Worm (Caenorhabditis elegans) whole organism, L2 larva: ENCODE results near the gene ZK1067.3.

Experiments used
- C34F6.9 ChIP-seq: fragments of 150-350 bp; optimal IDR thresholded peaks from 2 replicates; lab custom pipeline; 2014; ENCODE audit warnings: missing biosample characterization, missing genetic modification characterization
- F13H6.1 ChIP-seq: sonication (generic microtip); optimal IDR thresholded peaks from 2 replicates; lab custom pipeline; 2016; ENCODE audit warnings: missing genetic modification characterization, missing compliant biosample characterization
- R02D3.7 ChIP-seq: fragments of 150-350 bp; optimal IDR thresholded peaks from 2 replicates; lab custom pipeline; 2014; ENCODE audit warnings: missing biosample characterization, missing genetic modification characterization
- Y55F3AM.14 ChIP-seq: fragments of 200-800 bp; sonication (Bioruptor generic); optimal IDR thresholded peaks from 2 replicates; lab custom pipeline; 2018; ENCODE audit warnings: mild to moderate bottlenecking, missing genetic modification characterization, missing compliant biosample characterization
- ZK546.5 ChIP-seq: sonication (generic microtip); optimal IDR thresholded peaks from 2 replicates; lab custom pipeline; 2017; ENCODE audit warnings: missing biosample characterization, missing genetic modification characterization
- alr-1 ChIP-seq: fragments of 150-350 bp; optimal IDR thresholded peaks from 2 replicates; lab custom pipeline; 2014; ENCODE audit warnings: missing biosample characterization, missing genetic modification characterization
- aly-2 ChIP-seq: fragments of 150-350 bp; optimal IDR thresholded peaks from 2 replicates; lab custom pipeline; 2014; ENCODE audit warnings: missing biosample characterization, missing genetic modification characterization
- ama-1 ChIP-seq: fragments of 150-350 bp; optimal IDR thresholded peaks from 2 replicates; lab custom pipeline; 2018; ENCODE audit warnings: inconsistent platforms
- blmp-1 ChIP-seq: sonication (generic microtip); optimal IDR thresholded peaks from 2 replicates; lab custom pipeline; 2017; ENCODE audit warnings: missing genetic modification characterization, mild to moderate bottlenecking, missing compliant biosample characterization, antibody characterized with exemption, moderate library complexity; ENCODE audit not compliant: insufficient read depth
- ceh-82 ChIP-seq: fragments of 150-350 bp; optimal IDR thresholded peaks from 2 replicates; lab custom pipeline; 2014; ENCODE audit warnings: missing biosample characterization, missing genetic modification characterization
- egl-27 ChIP-seq: sonication (generic microtip); optimal IDR thresholded peaks from 3 replicates; lab custom pipeline; 2017; ENCODE audit warnings: missing biosample characterization, missing genetic modification reagents, missing genetic modification characterization
- elt-3 ChIP-seq: sonication (generic microtip); optimal IDR thresholded peaks from 2 replicates; lab custom pipeline; 2017; ENCODE audit warnings: missing biosample characterization, missing genetic modification characterization
- fos-1 ChIP-seq: fragments of 150-350 bp; optimal IDR thresholded peaks from 2 replicates; lab custom pipeline; 2014; ENCODE audit warnings: missing biosample characterization, missing genetic modification characterization
- gmeb-1 ChIP-seq: fragments of 150-350 bp; optimal IDR thresholded peaks from 2 replicates; lab custom pipeline; 2014; ENCODE audit warnings: missing biosample characterization, missing genetic modification characterization
- lin-13 ChIP-seq: fragments of 150-350 bp; optimal IDR thresholded peaks from 2 replicates; lab custom pipeline; 2014; ENCODE audit warnings: missing biosample characterization, missing genetic modification reagents, missing genetic modification characterization
- mab-5 ChIP-seq: fragments of 150-350 bp; optimal IDR thresholded peaks from 2 replicates; lab custom pipeline; 2014; ENCODE audit warnings: missing biosample characterization, missing genetic modification characterization
- mbf-1 ChIP-seq: sonication (generic microtip); optimal IDR thresholded peaks from 2 replicates; lab custom pipeline; 2017; ENCODE audit warnings: missing biosample characterization, missing genetic modification characterization
- mdl-1 ChIP-seq, 2 experiments: fragments of 150-350 bp in 1 of 2; sonication (generic microtip) in 1 of 2; optimal IDR thresholded peaks; 2 replicates each; lab custom pipeline; 2017; ENCODE audit warnings: missing biosample characterization in 2 of 2, missing genetic modification characterization in 2 of 2
- nhr-10 ChIP-seq: sonication (generic microtip); optimal IDR thresholded peaks from 2 replicates; lab custom pipeline; 2017; ENCODE audit warnings: missing biosample characterization, missing genetic modification characterization
- nhr-11 ChIP-seq: fragments of 150-350 bp; optimal IDR thresholded peaks from 2 replicates; lab custom pipeline; 2014; ENCODE audit warnings: missing biosample characterization, missing genetic modification characterization
- nhr-12 ChIP-seq: fragments of 150-350 bp; optimal IDR thresholded peaks from 2 replicates; lab custom pipeline; 2014; ENCODE audit warnings: missing biosample characterization, missing genetic modification characterization
- nhr-129 ChIP-seq: fragments of 150-350 bp; optimal IDR thresholded peaks from 2 replicates; lab custom pipeline; 2014; ENCODE audit warnings: missing biosample characterization, missing genetic modification characterization
- nhr-23 ChIP-seq: fragments of 150-350 bp; optimal IDR thresholded peaks from 2 replicates; lab custom pipeline; 2014; ENCODE audit warnings: missing biosample characterization, missing genetic modification reagents, missing genetic modification characterization
- nhr-237 ChIP-seq: fragments of 150-350 bp; optimal IDR thresholded peaks from 2 replicates; lab custom pipeline; 2014; ENCODE audit warnings: missing biosample characterization, missing genetic modification characterization
- nhr-6 ChIP-seq: fragments of 150-350 bp; optimal IDR thresholded peaks from 2 replicates; lab custom pipeline; 2014; ENCODE audit warnings: missing biosample characterization, missing genetic modification characterization
- nhr-77 ChIP-seq: fragments of 150-350 bp; optimal IDR thresholded peaks from 2 replicates; lab custom pipeline; 2014; ENCODE audit warnings: missing biosample characterization, missing genetic modification characterization
- peb-1 ChIP-seq: fragments of 150-350 bp; optimal IDR thresholded peaks from 2 replicates; lab custom pipeline; 2014; ENCODE audit warnings: missing biosample characterization, missing genetic modification characterization
- sma-3 ChIP-seq: sonication (generic microtip); optimal IDR thresholded peaks from 2 replicates; lab custom pipeline; 2016; ENCODE audit warnings: missing genetic modification reagents, missing genetic modification characterization, missing compliant biosample characterization
- sma-9 ChIP-seq, 2 experiments: fragments of 150-350 bp in 1 of 2; sonication (generic microtip) in 1 of 2; optimal IDR thresholded peaks; 2 replicates each; lab custom pipeline; 2014 to 2016; ENCODE audit warnings: missing genetic modification characterization in 2 of 2, mild to moderate bottlenecking in 1 of 2, missing biosample characterization in 1 of 2, missing compliant biosample characterization in 1 of 2, missing genetic modification reagents in 1 of 2, moderate library complexity in 1 of 2
- snpc-4 ChIP-seq: fragments of 150-350 bp; optimal IDR thresholded peaks from 2 replicates; lab custom pipeline; 2014; ENCODE audit warnings: missing biosample characterization, missing genetic modification characterization
- unc-39 ChIP-seq: fragments of 150-350 bp; optimal IDR thresholded peaks from 2 replicates; lab custom pipeline; 2014; ENCODE audit warnings: missing biosample characterization, missing genetic modification characterization
- unc-55 ChIP-seq: fragments of 150-350 bp; sonication (generic microtip); optimal IDR thresholded peaks from 3 replicates; lab custom pipeline; 2014; ENCODE audit warnings: missing biosample characterization, missing genetic modification reagents, missing genetic modification characterization
- unc-62 ChIP-seq: fragments of 150-350 bp; optimal IDR thresholded peaks from 2 replicates; lab custom pipeline; 2014; ENCODE audit warnings: missing biosample characterization, missing genetic modification reagents, missing genetic modification characterization
- ztf-11 ChIP-seq: sonication (generic microtip); optimal IDR thresholded peaks from 2 replicates; lab custom pipeline; 2017; ENCODE audit warnings: missing biosample characterization, missing genetic modification characterization
- ztf-4 ChIP-seq: fragments of 150-350 bp; optimal IDR thresholded peaks from 2 replicates; lab custom pipeline; 2014; ENCODE audit warnings: missing biosample characterization, missing genetic modification characterization

The ZK1067.3 gene

DNA sequence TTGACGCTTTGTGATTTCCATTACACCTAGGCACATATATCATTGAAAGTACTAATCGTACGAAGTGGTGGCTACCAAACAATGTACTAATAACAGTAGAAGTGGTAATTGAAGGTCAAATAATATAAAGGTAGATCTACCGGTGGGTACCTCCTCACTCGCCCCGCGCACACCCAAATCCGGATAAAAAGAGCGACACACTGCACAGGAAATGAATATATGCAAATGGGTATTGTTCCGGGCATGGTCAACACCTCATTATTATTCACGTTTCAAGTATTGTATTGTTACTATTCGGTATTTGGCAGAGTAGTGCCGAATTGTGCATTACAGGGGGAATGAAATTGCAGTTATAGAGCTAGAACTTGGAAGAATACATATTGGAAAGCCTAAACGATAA, 43.2 kb downstream of the ZK1067.3 start:
- TF ChIP-seq alr-1 (tag; lab: Kevin White, UChicago) (no peak), F13H6.1 (no peak), gmeb-1 (tag; lab: Kevin White, UChicago) (no peak), mab-5 (tag; lab: Kevin White, UChicago) (no peak)

DNA sequence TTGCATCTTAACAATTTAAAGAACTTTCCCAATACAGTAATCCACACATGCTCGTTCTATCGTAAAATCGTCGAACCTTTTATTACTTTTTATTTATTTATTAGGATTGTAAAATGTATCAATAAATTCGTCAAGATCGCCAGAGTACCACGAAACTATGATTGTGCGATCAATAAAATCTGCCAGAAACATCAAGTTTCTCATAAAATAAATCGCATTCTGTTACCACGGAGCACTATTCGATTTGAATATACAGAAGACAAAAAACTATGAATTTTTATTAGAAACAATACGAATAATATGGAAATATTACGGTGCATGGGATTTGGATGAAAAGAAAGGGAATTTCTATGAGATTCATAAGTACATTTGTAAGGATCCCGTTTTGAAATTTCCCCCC, 43.7 kb downstream of the ZK1067.3 start, which contains the start of gene C01G6.2:
TSS of gene C01G6.2 (plus strand) at position 301 of the 400 bp plus-strand sequence.
- TF ChIP-seq aly-2 (tag; lab: Kevin White, UChicago): no peak
- TF ChIP-seq snpc-4 (tag; lab: Kevin White, UChicago): no peak
- no peak for TF ChIP-seq unc-39 (tag; lab: Kevin White, UChicago)
- no peak for TF ChIP-seq unc-55 (GFP tag; lab: Kevin White, UChicago)
- no peak for TF ChIP-seq ztf-11 (tag; lab: Kevin White, UChicago)
- TF ChIP-seq nhr-237 (tag; lab: Kevin White, UChicago): no peak
- no peak for TF ChIP-seq C34F6.9 (tag; lab: Kevin White, UChicago)
- no peak for TF ChIP-seq peb-1 (tag; lab: Kevin White, UChicago)
- TF ChIP-seq Y55F3AM.14 (GFP tag; lab: Kevin White, UChicago): no peak
- TF ChIP-seq nhr-11 (tag; lab: Kevin White, UChicago): no peak
- no peak for TF ChIP-seq lin-13 (GFP tag; lab: Kevin White, UChicago)
- TF ChIP-seq nhr-23 (tag; lab: Kevin White, UChicago): no peak
- TF ChIP-seq ZK546.5: no peak

DNA sequence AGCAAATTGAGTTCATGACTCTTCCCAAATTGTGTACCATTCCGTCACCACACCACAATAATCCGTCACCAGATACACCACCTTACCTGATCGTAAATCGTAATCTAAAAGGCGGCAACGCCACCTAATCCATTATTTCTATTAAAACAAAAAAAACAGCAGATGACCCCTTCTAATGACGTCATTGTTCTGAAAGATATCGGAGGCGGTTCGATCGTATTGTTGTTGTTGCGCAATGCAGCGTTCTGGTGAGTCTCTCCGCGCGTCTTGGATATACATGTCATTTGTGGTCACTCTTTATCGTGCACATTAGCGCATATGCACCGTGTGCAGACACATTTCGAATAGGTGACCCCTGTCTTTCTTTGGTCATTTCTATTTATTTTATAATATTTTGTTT, 45.9 kb downstream of the ZK1067.3 start:
- TF ChIP-seq alr-1 (tag; lab: Kevin White, UChicago): no peak
- TF ChIP-seq peb-1 (tag; lab: Kevin White, UChicago): no peak
- no peak for TF ChIP-seq elt-3
- TF ChIP-seq unc-62: no peak
- TF ChIP-seq Y55F3AM.14 (GFP tag; lab: Kevin White, UChicago): no peak
- no peak for TF ChIP-seq fos-1 (tag; lab: Kevin White, UChicago)
- no peak for TF ChIP-seq nhr-237 (tag; lab: Kevin White, UChicago)
- TF ChIP-seq mbf-1: no peak
- TF ChIP-seq blmp-1 (tag; lab: Kevin White, UChicago): no peak
- TF ChIP-seq nhr-11 (tag; lab: Kevin White, UChicago): no peak
- no peak for TF ChIP-seq ceh-82 (tag; lab: Kevin White, UChicago)
- TF ChIP-seq ama-1 (lab: Kevin White, UChicago): no peak
- TF ChIP-seq ztf-11 (tag; lab: Kevin White, UChicago): no peak
- TF ChIP-seq nhr-10: no peak
- TF ChIP-seq sma-3 (GFP tag; lab: Kevin White, UChicago): no peak
- TF ChIP-seq ztf-4 (tag; lab: Kevin White, UChicago): no peak
- no peak for TF ChIP-seq R02D3.7 (tag; lab: Kevin White, UChicago)
- no peak for TF ChIP-seq nhr-129
- TF ChIP-seq F13H6.1: no peak
- TF ChIP-seq nhr-23 (tag; lab: Kevin White, UChicago): no peak
- TF ChIP-seq, all 48 proteins: peak for 0

DNA sequence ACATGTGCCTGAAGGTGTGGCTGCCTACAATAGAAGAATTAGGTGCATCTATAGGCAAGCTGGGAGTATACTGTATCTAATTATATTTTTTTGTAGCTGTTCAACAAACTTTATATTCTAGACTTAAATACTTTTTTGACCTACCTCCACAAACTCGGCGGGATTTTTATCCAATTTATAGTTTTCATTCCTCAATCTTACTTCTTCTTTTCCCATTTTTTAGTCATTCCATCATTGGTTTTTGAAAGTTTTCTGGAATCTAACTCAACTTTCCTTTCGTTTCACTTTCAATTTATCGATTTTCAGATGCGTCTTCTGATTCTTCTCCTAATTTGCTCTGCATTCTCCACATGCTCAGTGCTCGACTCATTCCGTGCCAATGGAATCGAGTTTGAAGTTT, 46.5 kb downstream of the ZK1067.3 start, which contains the start of gene C01G6.3:
TSS of gene C01G6.3 (plus strand) at position 301 of the 400 bp plus-strand sequence.
- TF ChIP-seq ZK546.5: no peak
- TF ChIP-seq mdl-1 (tag; optimal IDR thresholded peaks at IDR 0.05; lab: Kevin White, UChicago): no peak
- TF ChIP-seq lin-13 (GFP tag; lab: Kevin White, UChicago): no peak
- TF ChIP-seq mab-5 (tag; lab: Kevin White, UChicago): no peak
- no peak for TF ChIP-seq egl-27 (tag; lab: Kevin White, UChicago)
- no peak for TF ChIP-seq nhr-12 (tag; lab: Kevin White, UChicago)
- TF ChIP-seq sma-3 (GFP tag; lab: Kevin White, UChicago): no peak
- TF ChIP-seq R02D3.7 (tag; lab: Kevin White, UChicago): no peak
- TF ChIP-seq nhr-11 (tag; lab: Kevin White, UChicago): no peak
- TF ChIP-seq ztf-11 (tag; lab: Kevin White, UChicago): no peak
- TF ChIP-seq nhr-77 (tag; lab: Kevin White, UChicago): no peak
- TF ChIP-seq unc-62: no peak
- TF ChIP-seq sma-9 (GFP tag; optimal IDR thresholded peaks at IDR 0.05; lab: Kevin White, UChicago): no peak
- no peak for TF ChIP-seq sma-9 (tag; optimal IDR thresholded peaks at IDR 0.05; lab: Kevin White, UChicago)
- TF ChIP-seq nhr-6: no peak
